Worm (Caenorhabditis elegans) whole organism, L1 larva: Measurements from ENCODE around the gene F19C7.8.
A peak's percentile ranks its signal among the peaks of the same experiment; 100 is the strongest.

ENCODE experiments used
- aly-2 ChIP-seq: fragments of 150-350 bp; optimal IDR thresholded peaks from 2 replicates; lab custom pipeline; 2014; ENCODE audit warnings: missing biosample characterization, missing genetic modification characterization
- ceh-88 ChIP-seq: fragments of 200-800 bp; sonication (Bioruptor generic); IDR thresholded peaks from 2 replicates; pipeline ENCODE4 v1.3.6; 2022; ENCODE audit warnings: missing genetic modification characterization, missing compliant biosample characterization
- efl-1 ChIP-seq, 4 experiments: fragments of 150-350 bp; optimal IDR thresholded peaks in 3 of 4; peaks in 1 of 4; 1 replicate in 1 of 4; 2 replicates in 3 of 4; lab custom pipeline; 2014; ENCODE audit warnings: missing biosample characterization in 2 of 4, missing genetic modification characterization in 2 of 4, missing genetic modification reagents in 2 of 4
- lin-35 ChIP-seq, 2 experiments: fragments of 150-350 bp; optimal IDR thresholded peaks; 2 replicates each; lab custom pipeline; 2014; ENCODE audit warnings: missing biosample characterization in 2 of 2, missing genetic modification characterization in 2 of 2, missing genetic modification reagents in 2 of 2
- nhr-85 ChIP-seq: sonication (generic microtip); peaks from one replicate; lab custom pipeline; 2016; ENCODE audit warnings: missing genetic modification characterization, inconsistent platforms, missing compliant biosample characterization

Gene F19C7.8

ce11 chrIV:4564541-4564940 is 73.4 kb downstream of the F19C7.8 start:
- TF ChIP-seq ceh-88 (GFP tag; lab: Robert Waterston, UW): no peak
- TF ChIP-seq lin-35 (GFP tag; optimal IDR thresholded peaks at IDR 0.05; lab: Kevin White, UChicago): no peak
- TF ChIP-seq nhr-85 (tag; lab: Kevin White, UChicago): peak; percentile 44

ce11 chrIV:4562599-4563116 is 75.2 kb downstream of the F19C7.8 start, which contains the start of gene igeg-1:
igeg-1 (plus strand) TSS chrIV:4562649.
- no peak for TF ChIP-seq efl-1 (optimal IDR thresholded peaks at IDR 0.05; lab: Kevin White, UChicago)
- TF ChIP-seq efl-1 (GFP tag; optimal IDR thresholded peaks at IDR 0.05 in 1 of 2; lab: Kevin White, UChicago): peak in 1 of 2 experiments; percentile 28
- no peak for TF ChIP-seq aly-2 (tag; lab: Kevin White, UChicago)
